Worm (Caenorhabditis elegans) whole organism, L4/young adult: ENCODE results near the gene F23B2.10.

Experiments
- W03F9.2 ChIP-seq: fragments of 150-350 bp; optimal IDR thresholded peaks from 2 replicates; lab custom pipeline; 2014; ENCODE audit warnings: missing biosample characterization, missing genetic modification characterization
- dao-5 ChIP-seq: sonication (generic microtip); optimal IDR thresholded peaks from 2 replicates; lab custom pipeline; 2016; ENCODE audit warnings: missing genotype, missing genetic modification characterization, moderate library complexity, missing compliant biosample characterization
- him-1 ChIP-seq: sonication (generic microtip); optimal IDR thresholded peaks from 2 replicates; lab custom pipeline; 2016; ENCODE audit warnings: missing genotype, missing genetic modification reagents, missing genetic modification characterization, missing compliant biosample characterization

ce11 chrIV:9165027-9165426, 10.9 kb upstream of the F23B2.10 start, which contains the start of gene pcp-2:
- TF ChIP-seq W03F9.2 (tag; lab: Kevin White, UChicago) (no peak), dao-5 (tag; lab: Kevin White, UChicago) (no peak), him-1 (tag; lab: Kevin White, UChicago) (no peak)
